Worm (Caenorhabditis elegans): ENCODE measurements around the gene pgam-5.

DNA sequence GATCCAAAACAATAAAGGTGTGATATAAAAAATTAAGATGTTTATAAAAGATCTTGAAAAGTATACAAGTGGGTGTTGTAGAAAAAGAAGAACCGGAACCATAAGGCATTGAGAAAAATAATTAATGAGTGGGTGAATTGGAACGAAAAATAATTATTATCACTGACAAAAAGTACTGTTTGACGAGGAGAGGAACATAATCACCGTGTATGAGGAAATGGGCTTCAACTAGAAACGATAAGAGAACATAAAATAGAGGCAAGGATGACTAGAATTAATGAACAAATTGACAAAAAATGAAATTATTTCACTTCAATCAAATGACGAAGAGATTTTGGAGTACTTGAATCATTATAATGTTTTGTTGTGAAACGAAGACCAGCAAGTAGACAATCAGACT lies 19.7 kb upstream of the pgam-5 start:
- TF ChIP-seq hmg-4 (GFP tag; optimal IDR thresholded peaks at IDR 0.05) (no peak), aly-1 (tag; optimal IDR thresholded peaks at IDR 0.05) (no peak), ama-1 (optimal IDR thresholded peaks at IDR 0.05) (no peak), hnd-1 (tag; optimal IDR thresholded peaks at IDR 0.05) (no peak), F13C5.2 (tag; optimal IDR thresholded peaks at IDR 0.05) (no peak), B0310.2 (tag; optimal IDR thresholded peaks at IDR 0.05) (no peak), tbx-11 (GFP tag; IDR thresholded peaks at IDR 0.05) (no peak), pes-1 (GFP tag; IDR thresholded peaks at IDR 0.05) (no peak), scrt-1 (GFP tag; IDR thresholded peaks at IDR 0.05) (no peak), hmbx-1 (tag; optimal IDR thresholded peaks at IDR 0.05) (no peak), sea-1 (GFP tag; conservative IDR thresholded peaks at IDR 0.05) (no peak), ceh-13 (GFP tag; optimal IDR thresholded peaks at IDR 0.05) (no peak), ceh-36 (tag; optimal IDR thresholded peaks at IDR 0.05) (no peak)
